Fruit fly (Drosophila melanogaster) whole organism, embryonic: ENCODE results near the gene CG9855.
A peak's percentile ranks its signal among the peaks of the same experiment; 100 is the strongest.

Experiments
- Adf1 ChIP-seq: fragments of 200-800 bp; sonication (Bioruptor generic); IDR thresholded peaks from 2 replicates; pipeline ENCODE4 v1.3.6; 2022; ENCODE audit warnings: missing biosample characterization, missing genetic modification characterization
- Awh ChIP-seq: fragments of 200-800 bp; sonication (Bioruptor generic); IDR thresholded peaks from 2 replicates; pipeline ENCODE4, ENCODE4 v1.3.6; 2022; ENCODE audit warnings: missing biosample characterization, missing genetic modification characterization
- BEAF-32 ChIP-seq: fragments of 200-800 bp; sonication (Bioruptor generic); optimal IDR thresholded peaks from 3 replicates; lab custom pipeline; 2017; ENCODE audit warnings: missing biosample characterization, missing genetic modification characterization, mild to moderate bottlenecking, moderate library complexity, missing genetic modification reagents
- CG10209 ChIP-seq: fragments of 200-800 bp; sonication (Bioruptor generic); optimal IDR thresholded peaks from 3 replicates; lab custom pipeline; 2017; ENCODE audit warnings: missing biosample characterization, mild to moderate bottlenecking, missing genetic modification characterization, missing genetic modification reagents
- CG10267 ChIP-seq: fragments of 200-800 bp; sonication (Bioruptor generic); optimal IDR thresholded peaks from 2 replicates; lab custom pipeline; 2018; ENCODE audit warnings: missing biosample characterization, mild to moderate bottlenecking, missing genetic modification characterization, moderate library complexity
- CG12071 ChIP-seq: fragments of 200-800 bp; sonication (Bioruptor generic); optimal IDR thresholded peaks from 3 replicates; lab custom pipeline; 2018; ENCODE audit warnings: missing biosample characterization, mild to moderate bottlenecking, missing genetic modification characterization
- CG13894 ChIP-seq: fragments of 200-800 bp; sonication (Bioruptor generic); optimal IDR thresholded peaks from 3 replicates; lab custom pipeline; 2018; ENCODE audit warnings: missing biosample characterization, mild to moderate bottlenecking, missing genetic modification characterization, moderate library complexity
- CG14965 ChIP-seq: fragments of 200-800 bp; sonication (Bioruptor generic); optimal IDR thresholded peaks from 2 replicates; lab custom pipeline; 2016; ENCODE audit warnings: missing biosample characterization, missing genetic modification characterization, borderline replicate concordance
- CG16815 ChIP-seq: fragments of 200-800 bp; sonication (Bioruptor generic); optimal IDR thresholded peaks from 3 replicates; lab custom pipeline; 2017; ENCODE audit warnings: missing biosample characterization, mild to moderate bottlenecking, missing genetic modification characterization
- CG16863 ChIP-seq: fragments of 200-800 bp; sonication (Bioruptor generic); optimal IDR thresholded peaks from 3 replicates; lab custom pipeline; 2016; ENCODE audit warnings: missing biosample characterization, missing genetic modification characterization
- CG2712 ChIP-seq: fragments of 200-800 bp; optimal IDR thresholded peaks from 3 replicates; lab custom pipeline; 2019; ENCODE audit warnings: missing biosample characterization, mild to moderate bottlenecking, missing genetic modification characterization, moderate library complexity
- CG3065 ChIP-seq: fragments of 200-800 bp; sonication (Bioruptor generic); optimal IDR thresholded peaks from 2 replicates; lab custom pipeline; 2016; ENCODE audit warnings: missing biosample characterization, missing genetic modification characterization
- CG31441 ChIP-seq: fragments of 200-800 bp; sonication (Bioruptor generic); IDR thresholded peaks from 2 replicates; pipeline ENCODE4 v1.3.6; 2022; ENCODE audit warnings: missing biosample characterization, missing genetic modification characterization
- CG4328 ChIP-seq: fragments of 200-800 bp; sonication (Bioruptor generic); optimal IDR thresholded peaks from 3 replicates; lab custom pipeline; 2017; ENCODE audit warnings: missing biosample characterization, missing genetic modification reagents, missing genetic modification characterization
- CG4424 ChIP-seq: fragments of 200-800 bp; sonication (Bioruptor generic); optimal IDR thresholded peaks from 3 replicates; lab custom pipeline; 2016; ENCODE audit warnings: missing biosample characterization, missing genetic modification characterization
- CG6765 ChIP-seq: fragments of 200-800 bp; sonication (Bioruptor generic); optimal IDR thresholded peaks from 3 replicates; lab custom pipeline; 2017; ENCODE audit warnings: missing biosample characterization, mild to moderate bottlenecking, missing genetic modification characterization
- CG7963 ChIP-seq: fragments of 200-800 bp; sonication (Bioruptor generic); IDR thresholded peaks from 3 replicates; pipeline ENCODE4 v1.3.6; 2022; ENCODE audit warnings: missing biosample characterization, missing genetic modification characterization; ENCODE audit not compliant: partially characterized antibody
- CG8281 ChIP-seq: fragments of 200-800 bp; sonication (Bioruptor generic); optimal IDR thresholded peaks from 2 replicates; lab custom pipeline; 2018; ENCODE audit warnings: missing biosample characterization, mild to moderate bottlenecking, missing genetic modification characterization, moderate library complexity
- D ChIP-seq, 2 experiments: fragments of 200-800 bp in 1 of 2; fragments of >200 bp in 1 of 2; sonication (Bioruptor generic) in 1 of 2; optimal IDR thresholded peaks; 2 replicates in 1 of 2; 3 replicates in 1 of 2; lab custom pipeline; 2017; ENCODE audit warnings: mild to moderate bottlenecking in 1 of 2, missing biosample characterization in 1 of 2, missing genetic modification characterization in 1 of 2, missing genetic modification reagents in 1 of 2
- D19A ChIP-seq: fragments of 200-800 bp; optimal IDR thresholded peaks from 3 replicates; lab custom pipeline; 2019; ENCODE audit warnings: missing biosample characterization, mild to moderate bottlenecking, missing genetic modification characterization, moderate library complexity
- Dad ChIP-seq: fragments of 200-800 bp; sonication (Bioruptor generic); optimal IDR thresholded peaks from 3 replicates; lab custom pipeline; 2016; ENCODE audit warnings: missing biosample characterization, missing genetic modification characterization
- Deaf1 ChIP-seq: fragments of 200-800 bp; optimal IDR thresholded peaks from 3 replicates; lab custom pipeline; 2019; ENCODE audit warnings: missing biosample characterization, mild to moderate bottlenecking, missing genetic modification characterization, moderate library complexity
- Doc3 ChIP-seq: fragments of 200-800 bp; sonication (Bioruptor generic); IDR thresholded peaks from 3 replicates; pipeline ENCODE4 v1.3.6; 2022; ENCODE audit warnings: missing biosample characterization, missing genetic modification characterization; ENCODE audit not compliant: partially characterized antibody
- Fer1 ChIP-seq: fragments of 200-800 bp; sonication (Bioruptor generic); optimal IDR thresholded peaks from 2 replicates; lab custom pipeline; 2017; ENCODE audit warnings: missing biosample characterization, mild to moderate bottlenecking, missing genetic modification characterization
- H15 ChIP-seq: fragments of 200-800 bp; sonication (Bioruptor generic); IDR thresholded peaks from 3 replicates; pipeline ENCODE4 v1.3.6; 2022; ENCODE audit warnings: missing biosample characterization, missing genetic modification characterization
- Jarid2 ChIP-seq: fragments of 200-800 bp; sonication (Bioruptor generic); optimal IDR thresholded peaks from 3 replicates; lab custom pipeline; 2017; ENCODE audit warnings: mild to moderate bottlenecking, missing biosample characterization, missing genetic modification reagents, missing genetic modification characterization
- NfI ChIP-seq: fragments of 200-800 bp; sonication (Bioruptor generic); optimal IDR thresholded peaks from 3 replicates; lab custom pipeline; 2018; ENCODE audit warnings: missing biosample characterization, mild to moderate bottlenecking, missing genetic modification characterization, moderate library complexity
- Opbp ChIP-seq: fragments of 200-800 bp; sonication (Bioruptor generic); IDR thresholded peaks from 3 replicates; pipeline ENCODE4 v1.3.6; 2022; ENCODE audit warnings: missing biosample characterization, missing genetic modification characterization; ENCODE audit not compliant: partially characterized antibody
- abd-A ChIP-seq: fragments of 200-800 bp; sonication (Bioruptor generic); optimal IDR thresholded peaks from 3 replicates; lab custom pipeline; 2019; ENCODE audit warnings: missing biosample characterization, mild to moderate bottlenecking, missing genetic modification characterization, moderate library complexity
- az2 ChIP-seq: fragments of 200-800 bp; sonication (Bioruptor generic); optimal IDR thresholded peaks from 3 replicates; lab custom pipeline; 2016; ENCODE audit warnings: missing biosample characterization, missing genetic modification characterization
- bbx ChIP-seq: fragments of 200-800 bp; sonication (Bioruptor generic); IDR thresholded peaks from 2 replicates; pipeline ENCODE4 v1.3.6; 2022; ENCODE audit warnings: missing biosample characterization, missing genetic modification characterization; ENCODE audit not compliant: partially characterized antibody
- chinmo ChIP-seq: fragments of 200-800 bp; sonication (Bioruptor generic); IDR thresholded peaks from 4 replicates; pipeline ENCODE4 v1.3.6; 2022; ENCODE audit warnings: missing biosample characterization, missing genetic modification characterization; ENCODE audit not compliant: partially characterized antibody
- cwo ChIP-seq: fragments of 200-800 bp; sonication (Bioruptor generic); optimal IDR thresholded peaks from 3 replicates; lab custom pipeline; 2017; ENCODE audit warnings: missing biosample characterization, missing genetic modification characterization, mild to moderate bottlenecking, moderate library complexity, missing genetic modification reagents
- ems ChIP-seq: fragments of 200-800 bp; sonication (Bioruptor generic); optimal IDR thresholded peaks from 3 replicates; lab custom pipeline; 2016; ENCODE audit warnings: missing biosample characterization, missing genetic modification characterization
- fd96Cb ChIP-seq: fragments of 200-800 bp; sonication (Bioruptor generic); optimal IDR thresholded peaks from 2 replicates; lab custom pipeline; 2018; ENCODE audit warnings: missing biosample characterization, mild to moderate bottlenecking, missing genetic modification characterization, moderate library complexity
- gt ChIP-seq: fragments of 200-800 bp; sonication (Bioruptor generic); IDR thresholded peaks from 2 replicates; pipeline ENCODE4 v1.3.6; 2022; ENCODE audit warnings: missing biosample characterization, missing genetic modification characterization
- hbn ChIP-seq: fragments of 200-800 bp; sonication (Bioruptor generic); IDR thresholded peaks from 2 replicates; pipeline ENCODE4 v1.3.6; 2022; ENCODE audit warnings: missing biosample characterization, missing genetic modification characterization; ENCODE audit not compliant: partially characterized antibody
- jumu ChIP-seq: fragments of 200-800 bp; sonication (Bioruptor generic); optimal IDR thresholded peaks from 3 replicates; lab custom pipeline; 2016; ENCODE audit warnings: missing biosample characterization, missing genetic modification characterization
- klu ChIP-seq: fragments of 200-800 bp; sonication (Bioruptor generic); IDR thresholded peaks from 2 replicates; pipeline ENCODE4 v1.3.6; 2022; ENCODE audit warnings: missing biosample characterization, missing genetic modification characterization
- kni ChIP-seq: fragments of 200-800 bp; sonication (Bioruptor generic); optimal IDR thresholded peaks from 3 replicates; lab custom pipeline; 2017; ENCODE audit warnings: mild to moderate bottlenecking, missing biosample characterization, missing genetic modification reagents, missing genetic modification characterization
- oc ChIP-seq: fragments of 200-800 bp; sonication (Bioruptor generic); optimal IDR thresholded peaks from 2 replicates; lab custom pipeline; 2018; ENCODE audit warnings: missing biosample characterization, mild to moderate bottlenecking, missing genetic modification characterization, moderate library complexity
- odd ChIP-seq: fragments of 200-800 bp; sonication (Bioruptor generic); optimal IDR thresholded peaks from 2 replicates; lab custom pipeline; 2017; ENCODE audit warnings: missing biosample characterization, mild to moderate bottlenecking, missing genetic modification characterization
- otp ChIP-seq: fragments of 200-800 bp; sonication (Bioruptor generic); IDR thresholded peaks from 3 replicates; pipeline ENCODE4, ENCODE4 v1.3.6; 2022; ENCODE audit warnings: missing biosample characterization, missing genetic modification characterization
- pho ChIP-seq: fragments of 200-800 bp; sonication (Bioruptor generic); optimal IDR thresholded peaks from 2 replicates; lab custom pipeline; 2016; ENCODE audit warnings: missing biosample characterization, missing genetic modification characterization
- sqz ChIP-seq: fragments of 200-800 bp; sonication (Bioruptor generic); optimal IDR thresholded peaks from 3 replicates; lab custom pipeline; 2018; ENCODE audit warnings: missing biosample characterization, mild to moderate bottlenecking, missing genetic modification characterization
- toy ChIP-seq: fragments of 200-800 bp; sonication (Bioruptor generic); IDR thresholded peaks from 2 replicates; pipeline ENCODE4 v1.3.6; 2022; ENCODE audit warnings: missing biosample characterization, missing genetic modification characterization
- ttk ChIP-seq: fragments of 200-800 bp; sonication (Bioruptor generic); IDR thresholded peaks from 2 replicates; pipeline ENCODE4 v2.1.2; 2022; ENCODE audit warnings: missing biosample characterization, missing genetic modification characterization
- usp ChIP-seq: fragments of >200 bp; optimal IDR thresholded peaks from 2 replicates; lab custom pipeline; 2017; ENCODE audit warnings: missing biosample characterization, missing genetic modification characterization
- vvl ChIP-seq: fragments of 200-800 bp; sonication (Bioruptor generic); IDR thresholded peaks from 2 replicates; pipeline ENCODE4 v1.3.6; 2022; ENCODE audit warnings: missing biosample characterization, missing genetic modification characterization
- yki ChIP-seq: fragments of >200 bp; optimal IDR thresholded peaks from 3 replicates; lab custom pipeline; 2018

CG9855 gene

DNA sequence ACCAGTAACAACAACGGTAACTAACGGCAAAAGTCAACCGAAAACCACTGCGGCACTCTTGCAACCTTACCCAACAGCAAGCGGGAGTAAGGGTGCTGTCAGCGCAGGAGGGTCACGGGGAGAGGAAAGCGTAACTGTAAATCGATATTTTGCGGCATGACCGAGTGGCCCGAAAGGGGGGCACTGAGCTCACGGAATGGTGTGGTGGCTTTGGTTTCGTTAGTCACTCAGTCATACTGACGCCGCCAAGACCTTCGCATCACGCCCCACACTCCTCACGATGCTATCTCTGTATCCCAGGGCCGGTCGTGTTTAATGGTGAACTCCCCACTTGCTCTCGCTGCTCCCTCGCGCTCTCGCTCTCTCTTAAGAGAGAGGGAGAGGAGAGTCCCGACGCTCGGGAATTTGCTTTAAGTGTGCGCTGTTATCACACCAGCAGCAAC is 37.0 kb downstream of the CG9855 start (continued):
- TF ChIP-seq pho (no peak), CG13894 (tag; lab: Kevin White, UChicago) (peak; percentile 33), kni (GFP tag; lab: Kevin White, UChicago) (no peak), CG4424 (GFP tag; lab: Kevin White, UChicago) (no peak), CG8281 (tag; lab: Kevin White, UChicago) (no peak), klu (GFP tag; lab: Robert Waterston, UW) (no peak), toy (GFP tag; lab: Robert Waterston, UW) (no peak), ems (GFP tag; lab: Kevin White, UChicago) (no peak), odd (GFP tag; lab: Kevin White, UChicago) (no peak), NfI (GFP tag; lab: Kevin White, UChicago) (peak; percentile 10), gt (GFP tag; lab: Robert Waterston, UW) (no peak), Opbp (GFP tag; lab: Robert Waterston, UW) (peak; percentile 48; the same call in 1 of the 3 replicates), chinmo (GFP tag; lab: Robert Waterston, UW) (peak; percentile 75; the same call in 1 of the 4 replicates), H15 (no peak), oc (tag; lab: Kevin White, UChicago) (no peak), CG10209 (GFP tag; lab: Kevin White, UChicago) (no peak), Awh (GFP tag; lab: Robert Waterston, UW) (no peak), CG12071 (GFP tag; lab: Kevin White, UChicago) (peak; percentile 27), vvl (no peak), D19A (no peak), CG14965 (GFP tag; lab: Kevin White, UChicago) (no peak), fd96Cb (no peak), cwo (GFP tag; lab: Kevin White, UChicago) (no peak), sqz (GFP tag; lab: Kevin White, UChicago) (no peak), CG7963 (no peak), usp (GFP tag; lab: Kevin White, UChicago) (no peak), CG6765 (GFP tag; lab: Kevin White, UChicago) (peak; percentile 55), otp (GFP tag; lab: Robert Waterston, UW) (no peak), CG16815 (no peak), Dad (no peak), Doc3 (GFP tag; lab: Robert Waterston, UW) (no peak), Adf1 (GFP tag; lab: Robert Waterston, UW) (peak; percentile 61; the same call in 1 of the 2 replicates), CG16863 (GFP tag; lab: Kevin White, UChicago) (no peak), D (optimal IDR thresholded peaks at IDR 0.05; lab: Kevin White, UChicago) (no peak), D (GFP tag; optimal IDR thresholded peaks at IDR 0.05; lab: Kevin White, UChicago) (no peak), Deaf1 (tag; lab: Kevin White, UChicago) (peak; percentile 88), yki (lab: Kevin White, UChicago) (peak; percentile 27), Jarid2 (GFP tag; lab: Kevin White, UChicago) (peak; percentile 14), hbn (no peak), CG10267 (tag; lab: Kevin White, UChicago) (no peak), jumu (no peak), CG3065 (GFP tag; lab: Kevin White, UChicago) (no peak), CG2712 (no peak), Fer1 (GFP tag; lab: Kevin White, UChicago) (peak; percentile 61), bbx (GFP tag; lab: Robert Waterston, UW) (peak; percentile 63), CG31441 (no peak), az2 (GFP tag; lab: Kevin White, UChicago) (no peak), abd-A (tag; lab: Kevin White, UChicago) (peak; percentile 98), ttk (GFP tag; lab: Robert Waterston, UW) (no peak), CG4328 (GFP tag; lab: Kevin White, UChicago) (no peak), BEAF-32 (GFP tag; lab: Kevin White, UChicago) (peak; percentile 21)
